Fruit fly (Drosophila melanogaster) whole organism, embryonic: ENCODE results near the gene CG6481.
A peak's percentile ranks its signal among the peaks of the same experiment; 100 is the strongest.

ENCODE experiments used
- Aef1 ChIP-seq: fragments of 200-800 bp; sonication (Bioruptor generic); IDR thresholded peaks from 3 replicates; pipeline ENCODE4 v1.3.6; 2022; ENCODE audit warnings: missing biosample characterization, missing genetic modification characterization
- Atf-2 ChIP-seq: fragments of 200-800 bp; sonication (Bioruptor generic); optimal IDR thresholded peaks from 2 replicates; lab custom pipeline; 2016; ENCODE audit warnings: missing biosample characterization, missing genetic modification characterization
- B-H1 ChIP-seq: fragments of 200-800 bp; sonication (Bioruptor generic); IDR thresholded peaks from 3 replicates; pipeline ENCODE4 v1.3.6; 2022; ENCODE audit warnings: missing biosample characterization, missing genetic modification characterization
- CG10431 ChIP-seq: fragments of 200-800 bp; sonication (Bioruptor generic); optimal IDR thresholded peaks from 3 replicates; lab custom pipeline; 2018; ENCODE audit warnings: missing biosample characterization, mild to moderate bottlenecking, missing genetic modification characterization
- CG10543 ChIP-seq: fragments of 200-800 bp; sonication (Bioruptor generic); optimal IDR thresholded peaks from 3 replicates; lab custom pipeline; 2017; ENCODE audit warnings: missing biosample characterization, mild to moderate bottlenecking, missing genetic modification characterization, moderate library complexity
- CG11456 ChIP-seq: fragments of 200-800 bp; sonication (Bioruptor generic); IDR thresholded peaks from 3 replicates; pipeline ENCODE4 v1.3.6; 2022; ENCODE audit warnings: missing biosample characterization, missing genetic modification characterization
- CG11695 ChIP-seq: fragments of 200-800 bp; sonication (Bioruptor generic); IDR thresholded peaks from 3 replicates; pipeline ENCODE4 v1.3.6; 2022; ENCODE audit warnings: missing biosample characterization, missing genetic modification characterization
- CG1603 ChIP-seq: fragments of 200-800 bp; sonication (Bioruptor generic); optimal IDR thresholded peaks from 2 replicates; lab custom pipeline; 2019; ENCODE audit warnings: missing biosample characterization, mild to moderate bottlenecking, missing genetic modification characterization, moderate library complexity
- CG16813 ChIP-seq: fragments of 200-800 bp; sonication (Bioruptor generic); IDR thresholded peaks from 3 replicates; pipeline ENCODE4 v1.3.6; 2022; ENCODE audit warnings: missing biosample characterization, missing genetic modification characterization; ENCODE audit not compliant: partially characterized antibody
- CG17612 ChIP-seq: fragments of 200-800 bp; sonication (Bioruptor generic); IDR thresholded peaks from 2 replicates; pipeline ENCODE4 v1.3.6; 2022; ENCODE audit warnings: missing biosample characterization, missing genetic modification characterization
- CG18764 ChIP-seq: fragments of 200-800 bp; sonication (Bioruptor generic); optimal IDR thresholded peaks from 3 replicates; lab custom pipeline; 2016; ENCODE audit warnings: missing biosample characterization, missing genetic modification characterization
- CG2712 ChIP-seq: fragments of 200-800 bp; optimal IDR thresholded peaks from 3 replicates; lab custom pipeline; 2019; ENCODE audit warnings: missing biosample characterization, mild to moderate bottlenecking, missing genetic modification characterization, moderate library complexity
- CG30403 ChIP-seq: fragments of 200-800 bp; sonication (Bioruptor generic); optimal IDR thresholded peaks from 3 replicates; lab custom pipeline; 2016; ENCODE audit warnings: missing biosample characterization, missing genetic modification characterization
- CG3065 ChIP-seq: fragments of 200-800 bp; sonication (Bioruptor generic); optimal IDR thresholded peaks from 2 replicates; lab custom pipeline; 2016; ENCODE audit warnings: missing biosample characterization, missing genetic modification characterization
- CG31224 ChIP-seq: fragments of 200-800 bp; sonication (Bioruptor generic); IDR thresholded peaks from 2 replicates; pipeline ENCODE4 v1.3.6; 2022; ENCODE audit warnings: missing biosample characterization, missing genetic modification characterization
- CG3847 ChIP-seq: fragments of 200-800 bp; sonication (Bioruptor generic); IDR thresholded peaks from 2 replicates; pipeline ENCODE4 v1.3.6; 2022; ENCODE audit warnings: missing biosample characterization, missing genetic modification characterization
- CG6254 ChIP-seq: fragments of 200-800 bp; sonication (Bioruptor generic); optimal IDR thresholded peaks from 3 replicates; lab custom pipeline; 2017; ENCODE audit warnings: mild to moderate bottlenecking, missing biosample characterization, missing genetic modification reagents, missing genetic modification characterization
- CG6765 ChIP-seq: fragments of 200-800 bp; sonication (Bioruptor generic); optimal IDR thresholded peaks from 3 replicates; lab custom pipeline; 2017; ENCODE audit warnings: missing biosample characterization, mild to moderate bottlenecking, missing genetic modification characterization
- CG7372 ChIP-seq: fragments of 200-800 bp; sonication (Bioruptor generic); IDR thresholded peaks from 2 replicates; pipeline ENCODE4 v1.3.6; 2022; ENCODE audit warnings: missing biosample characterization, missing genetic modification characterization
- CG7963 ChIP-seq: fragments of 200-800 bp; sonication (Bioruptor generic); IDR thresholded peaks from 3 replicates; pipeline ENCODE4 v1.3.6; 2022; ENCODE audit warnings: missing biosample characterization, missing genetic modification characterization; ENCODE audit not compliant: partially characterized antibody
- CG7987 ChIP-seq: fragments of 200-800 bp; sonication (Bioruptor generic); optimal IDR thresholded peaks from 2 replicates; lab custom pipeline; 2018; ENCODE audit warnings: missing biosample characterization, mild to moderate bottlenecking, missing genetic modification characterization, moderate library complexity
- CG9797 ChIP-seq: fragments of 200-800 bp; sonication (Bioruptor generic); optimal IDR thresholded peaks from 3 replicates; lab custom pipeline; 2018; ENCODE audit warnings: missing biosample characterization, mild to moderate bottlenecking, missing genetic modification characterization
- CG9817 ChIP-seq: fragments of 200-800 bp; sonication (Bioruptor generic); optimal IDR thresholded peaks from 2 replicates; lab custom pipeline; 2018; ENCODE audit warnings: missing biosample characterization, mild to moderate bottlenecking, missing genetic modification characterization, moderate library complexity
- Dip2 ChIP-seq: fragments of 200-800 bp; sonication (Bioruptor generic); IDR thresholded peaks from 2 replicates; pipeline ENCODE4 v1.3.6; 2022; ENCODE audit warnings: missing biosample characterization, missing genetic modification characterization
- Doc3 ChIP-seq: fragments of 200-800 bp; sonication (Bioruptor generic); IDR thresholded peaks from 3 replicates; pipeline ENCODE4 v1.3.6; 2022; ENCODE audit warnings: missing biosample characterization, missing genetic modification characterization; ENCODE audit not compliant: partially characterized antibody
- E2f1 ChIP-seq: fragments of 200-800 bp; sonication (Bioruptor generic); IDR thresholded peaks from 2 replicates; pipeline ENCODE4 v1.3.6; 2022; ENCODE audit warnings: missing biosample characterization, missing genetic modification characterization
- ERR ChIP-seq: fragments of 200-800 bp; sonication (Bioruptor generic); optimal IDR thresholded peaks from 2 replicates; lab custom pipeline; 2016; ENCODE audit warnings: missing biosample characterization, missing genetic modification characterization
- Eip74EF ChIP-seq, 2 experiments: fragments of 200-800 bp in 1 of 2; fragments of >200 bp in 1 of 2; sonication (Bioruptor generic) in 1 of 2; optimal IDR thresholded peaks; 2 replicates each; lab custom pipeline; 2017 to 2019; ENCODE audit warnings: missing biosample characterization in 2 of 2, missing genetic modification characterization in 2 of 2, mild to moderate bottlenecking in 1 of 2, moderate library complexity in 1 of 2
- Gsc ChIP-seq: fragments of 200-800 bp; sonication (Bioruptor generic); IDR thresholded peaks from 2 replicates; pipeline ENCODE4 v1.3.6; 2022; ENCODE audit warnings: missing biosample characterization, missing genetic modification characterization
- H15 ChIP-seq: fragments of 200-800 bp; sonication (Bioruptor generic); IDR thresholded peaks from 3 replicates; pipeline ENCODE4 v1.3.6; 2022; ENCODE audit warnings: missing biosample characterization, missing genetic modification characterization
- Hsf ChIP-seq: fragments of 200-800 bp; sonication (Bioruptor generic); optimal IDR thresholded peaks from 3 replicates; lab custom pipeline; 2016; ENCODE audit warnings: missing biosample characterization, missing genetic modification characterization
- MTF-1 ChIP-seq: fragments of 200-800 bp; sonication (Bioruptor generic); optimal IDR thresholded peaks from 2 replicates; lab custom pipeline; 2018; ENCODE audit warnings: missing biosample characterization, mild to moderate bottlenecking, missing genetic modification characterization, borderline replicate concordance
- PHDP ChIP-seq: fragments of 200-800 bp; sonication (Bioruptor generic); optimal IDR thresholded peaks from 3 replicates; lab custom pipeline; 2018; ENCODE audit warnings: missing biosample characterization, mild to moderate bottlenecking, missing genetic modification characterization, moderate library complexity
- Ptx1 ChIP-seq: fragments of 200-800 bp; sonication (Bioruptor generic); IDR thresholded peaks from 2 replicates; pipeline ENCODE4 v1.3.6; 2022; ENCODE audit warnings: missing biosample characterization, missing genetic modification characterization
- Scr ChIP-seq: fragments of 200-800 bp; sonication (Bioruptor generic); IDR thresholded peaks from 2 replicates; pipeline ENCODE4 v1.3.6; 2022; ENCODE audit warnings: missing biosample characterization, missing genetic modification characterization; ENCODE audit not compliant: partially characterized antibody
- TFAM ChIP-seq: fragments of 200-800 bp; sonication (Bioruptor generic); optimal IDR thresholded peaks from 2 replicates; lab custom pipeline; 2017; ENCODE audit warnings: missing biosample characterization, missing genetic modification characterization, inconsistent platforms
- Taf1 ChIP-seq: fragments of 200-800 bp; sonication (Bioruptor generic); IDR thresholded peaks from 2 replicates; pipeline ENCODE4 v1.3.6; 2022; ENCODE audit warnings: missing biosample characterization, missing genetic modification characterization
- al ChIP-seq: fragments of 200-800 bp; sonication (Bioruptor generic); IDR thresholded peaks from 2 replicates; pipeline ENCODE4 v1.3.6; 2022; ENCODE audit warnings: missing biosample characterization, missing genetic modification characterization
- dpn ChIP-seq, 2 experiments: fragments of 200-800 bp; sonication (Bioruptor generic); optimal IDR thresholded peaks; 3 replicates each; lab custom pipeline; 2016; ENCODE audit warnings: missing biosample characterization in 2 of 2, missing genetic modification characterization in 2 of 2
- ftz-f1 ChIP-seq: fragments of 200-800 bp; sonication (Bioruptor generic); optimal IDR thresholded peaks from 2 replicates; lab custom pipeline; 2016; ENCODE audit warnings: missing biosample characterization, missing genetic modification characterization
- inv ChIP-seq: fragments of 200-800 bp; sonication (Bioruptor generic); IDR thresholded peaks from 2 replicates; pipeline ENCODE4 v1.3.6; 2022; ENCODE audit warnings: missing biosample characterization, missing genetic modification characterization; ENCODE audit not compliant: partially characterized antibody
- lbe ChIP-seq: fragments of 200-800 bp; sonication (Bioruptor generic); optimal IDR thresholded peaks from 2 replicates; lab custom pipeline; 2016; ENCODE audit warnings: missing biosample characterization, mild to moderate bottlenecking, missing genetic modification characterization
- maf-S ChIP-seq: fragments of 200-800 bp; sonication (Bioruptor generic); optimal IDR thresholded peaks from 2 replicates; lab custom pipeline; 2016; ENCODE audit warnings: missing biosample characterization, missing genetic modification characterization
- nerfin-1 ChIP-seq: fragments of 200-800 bp; sonication (Bioruptor generic); optimal IDR thresholded peaks from 3 replicates; lab custom pipeline; 2019; ENCODE audit warnings: missing biosample characterization, mild to moderate bottlenecking, missing genetic modification characterization, moderate library complexity
- ranshi ChIP-seq: fragments of 200-800 bp; sonication (Bioruptor generic); IDR thresholded peaks from 2 replicates; pipeline ENCODE4 v1.3.6; 2022; ENCODE audit warnings: missing biosample characterization, missing genetic modification characterization
- scrt ChIP-seq: fragments of 200-800 bp; sonication (Bioruptor generic); optimal IDR thresholded peaks from 2 replicates; lab custom pipeline; 2018; ENCODE audit warnings: missing biosample characterization, mild to moderate bottlenecking, missing genetic modification characterization, moderate library complexity
- sima ChIP-seq: fragments of 200-800 bp; sonication (Bioruptor generic); optimal IDR thresholded peaks from 2 replicates; lab custom pipeline; 2016; ENCODE audit warnings: missing biosample characterization, missing genetic modification characterization
- sisA ChIP-seq: fragments of 200-800 bp; sonication (Bioruptor generic); IDR thresholded peaks from 2 replicates; pipeline ENCODE4 v1.3.6; 2022; ENCODE audit warnings: missing biosample characterization, missing genetic modification characterization

CG6481 gene

DNA sequence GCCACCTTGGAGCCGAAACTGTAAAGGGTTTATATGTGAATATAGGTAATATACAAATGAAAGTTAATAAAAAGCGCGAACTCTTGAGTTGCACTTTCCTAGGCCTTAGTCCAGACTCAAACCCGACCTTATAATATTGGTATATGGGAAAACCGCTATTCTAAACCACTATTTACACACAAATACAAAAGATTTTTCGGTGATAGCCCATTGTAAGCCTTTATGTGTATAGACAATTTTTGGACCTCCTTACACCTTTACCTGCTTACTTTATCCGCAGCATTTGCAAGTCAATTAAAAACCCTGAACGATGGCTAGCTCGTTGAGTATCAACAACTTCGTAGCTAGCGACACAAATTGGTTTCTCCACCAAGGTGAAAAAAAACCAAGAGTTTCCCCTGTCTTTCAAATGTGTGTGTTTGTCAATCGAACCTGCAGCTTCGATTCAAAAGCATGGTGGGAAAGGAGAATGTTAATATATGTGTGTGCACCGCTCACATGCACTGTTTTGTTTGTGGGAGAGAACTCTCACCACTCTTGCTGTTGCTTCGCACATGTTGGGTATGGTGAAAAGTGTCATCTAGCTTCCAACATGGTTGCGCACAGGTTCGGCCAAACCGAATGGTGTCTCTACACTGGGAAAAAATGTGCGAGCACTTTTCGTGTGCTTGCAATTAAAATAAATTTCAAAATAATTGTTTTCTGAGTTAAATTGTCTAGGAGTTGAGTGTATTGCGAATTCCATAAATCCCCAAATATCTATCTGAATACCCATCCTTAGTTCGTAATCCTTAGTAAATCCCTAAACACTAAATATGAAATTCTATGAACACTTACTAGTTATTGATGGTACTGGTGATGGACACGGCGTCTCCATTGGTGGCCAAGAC lies 15.4 kb downstream of the CG6481 start (continued):
- no peak for TF ChIP-seq CG9797 (GFP tag; lab: Kevin White, UChicago)
- peak; percentile 61 for TF ChIP-seq Aef1 (GFP tag; lab: Robert Waterston, UW)
- TF ChIP-seq inv (GFP tag; lab: Robert Waterston, UW) = no peak
- peak; percentile 2 for TF ChIP-seq CG3065
- TF ChIP-seq ranshi (GFP tag; lab: Robert Waterston, UW) = peak; percentile 89
- TF ChIP-seq CG6254 = peak; percentile 84
- no peak for TF ChIP-seq CG16813 (GFP tag; lab: Robert Waterston, UW)
- TF ChIP-seq sima (GFP tag; lab: Kevin White, UChicago) = peak; percentile 56
- peak; percentile 67 for TF ChIP-seq Taf1 (GFP tag; lab: Robert Waterston, UW)
- TF ChIP-seq Eip74EF (GFP tag; optimal IDR thresholded peaks at IDR 0.05; lab: Kevin White, UChicago) = peak in 1 of 2 experiments; percentile 58
- peak; percentile 32 for TF ChIP-seq TFAM
- TF ChIP-seq lbe = no peak
- peak; percentile 87 for TF ChIP-seq CG1603
- peak; percentile 58; the same call in 1 of the 2 replicates for TF ChIP-seq al (GFP tag; lab: Robert Waterston, UW)
- TF ChIP-seq CG6765 (GFP tag; lab: Kevin White, UChicago) = peak; percentile 67
- TF ChIP-seq MTF-1 (GFP tag; lab: Kevin White, UChicago) = peak; percentile 63
- peak; percentile 43; the same call in 1 of the 2 replicates for TF ChIP-seq CG7372 (GFP tag; lab: Robert Waterston, UW)
- TF ChIP-seq nerfin-1 (tag; lab: Kevin White, UChicago) = peak; percentile 10
- no peak for TF ChIP-seq Scr (GFP tag; lab: Robert Waterston, UW)
- peak; percentile 58; the same call in 1 of the 3 replicates for TF ChIP-seq H15 (GFP tag; lab: Robert Waterston, UW)
- peak; percentile 84 for TF ChIP-seq CG30403 (GFP tag; lab: Kevin White, UChicago)
- peak; percentile 90 for TF ChIP-seq CG11695 (GFP tag; lab: Robert Waterston, UW)
- TF ChIP-seq E2f1 = peak; percentile 81
- peak; percentile 54 for TF ChIP-seq CG17612 (GFP tag; lab: Robert Waterston, UW)
- peak; percentile 48 for TF ChIP-seq CG7987 (GFP tag; lab: Kevin White, UChicago)
- TF ChIP-seq maf-S = peak; percentile 66
- TF ChIP-seq ftz-f1 (GFP tag; lab: Kevin White, UChicago) = no peak
- peak; percentile 76 to 81 for TF ChIP-seq dpn (GFP tag; optimal IDR thresholded peaks at IDR 0.05; lab: Kevin White, UChicago)
- TF ChIP-seq CG31224 (GFP tag; lab: Robert Waterston, UW) = peak; percentile 69
- TF ChIP-seq B-H1 (GFP tag; lab: Robert Waterston, UW) = peak; percentile 56; the same call in 2 of the 3 replicates
- peak; percentile 41 for TF ChIP-seq ERR (GFP tag; lab: Kevin White, UChicago)
- no peak for TF ChIP-seq CG7963
- peak; percentile 79 for TF ChIP-seq PHDP (tag; lab: Kevin White, UChicago)
- TF ChIP-seq Gsc = no peak
- peak; percentile 81 for TF ChIP-seq sisA (GFP tag; lab: Robert Waterston, UW)
- TF ChIP-seq Dip2 = no peak
- peak; percentile 15 for TF ChIP-seq CG9817 (tag; lab: Kevin White, UChicago)
- TF ChIP-seq Atf-2 (GFP tag; lab: Kevin White, UChicago) = peak; percentile 78
- TF ChIP-seq Doc3 = no peak
- TF ChIP-seq Hsf (GFP tag; lab: Kevin White, UChicago) = peak; percentile 85
- peak; percentile 78 for TF ChIP-seq CG2712 (tag; lab: Kevin White, UChicago)
- no peak for TF ChIP-seq CG10431 (GFP tag; lab: Kevin White, UChicago)
- TF ChIP-seq CG18764 = peak; percentile 80
- peak; percentile 77 for TF ChIP-seq Ptx1 (GFP tag; lab: Robert Waterston, UW)
- peak; percentile 46; the same call in 1 of the 2 replicates for TF ChIP-seq CG3847 (GFP tag; lab: Robert Waterston, UW)
- TF ChIP-seq CG11456 = peak; percentile 86
- no peak for TF ChIP-seq CG10543
- peak; percentile 61 for TF ChIP-seq scrt (GFP tag; lab: Kevin White, UChicago)
